Worm (Caenorhabditis elegans) whole organism, L3 larva: ENCODE results near the gene R02D5.9.

Experiments used
- ZK546.5 ChIP-seq: sonication (generic microtip); optimal IDR thresholded peaks from 2 replicates; lab custom pipeline; 2017; ENCODE audit warnings: missing biosample characterization, missing genetic modification characterization
- aly-2 ChIP-seq: fragments of 150-350 bp; optimal IDR thresholded peaks from 2 replicates; lab custom pipeline; 2014; ENCODE audit warnings: missing biosample characterization, missing genetic modification characterization
- ama-1 ChIP-seq: fragments of 150-350 bp; optimal IDR thresholded peaks from 2 replicates; lab custom pipeline; 2018
- ceh-16 ChIP-seq: sonication (generic microtip); optimal IDR thresholded peaks from 2 replicates; lab custom pipeline; 2017; ENCODE audit warnings: missing biosample characterization, missing genetic modification characterization
- ceh-82 ChIP-seq: fragments of 150-350 bp; optimal IDR thresholded peaks from 2 replicates; lab custom pipeline; 2014; ENCODE audit warnings: missing biosample characterization, missing genetic modification characterization
- daf-12 ChIP-seq: fragments of 150-350 bp; optimal IDR thresholded peaks from 2 replicates; lab custom pipeline; 2014; ENCODE audit warnings: missing biosample characterization, missing genetic modification reagents, missing genetic modification characterization
- egl-27 ChIP-seq: sonication (generic microtip); optimal IDR thresholded peaks from 4 replicates; lab custom pipeline; 2017; ENCODE audit warnings: missing biosample characterization, missing genetic modification reagents, missing genetic modification characterization
- egl-5 ChIP-seq: fragments of 150-350 bp; optimal IDR thresholded peaks from 2 replicates; lab custom pipeline; 2017; ENCODE audit warnings: missing biosample characterization, missing genetic modification reagents, missing genetic modification characterization, inconsistent platforms
- elt-2 ChIP-seq: sonication (generic microtip); optimal IDR thresholded peaks from 2 replicates; lab custom pipeline; 2016; ENCODE audit warnings: missing genetic modification reagents, mild to moderate bottlenecking, missing genetic modification characterization, missing compliant biosample characterization
- elt-3 ChIP-seq, 3 experiments: fragments of 150-350 bp in 1 of 3; sonication (generic microtip) in 2 of 3; optimal IDR thresholded peaks; 2 replicates in 2 of 3; 4 replicates in 1 of 3; lab custom pipeline; 2014 to 2017; ENCODE audit warnings: missing biosample characterization in 3 of 3, missing genetic modification characterization in 3 of 3
- eor-1 ChIP-seq, 2 experiments: fragments of 150-350 bp; optimal IDR thresholded peaks; 2 replicates each; lab custom pipeline; 2014 to 2018; ENCODE audit warnings: missing biosample characterization in 2 of 2, missing genetic modification characterization in 2 of 2
- fkh-2 ChIP-seq: fragments of 150-350 bp; optimal IDR thresholded peaks from 2 replicates; lab custom pipeline; 2014; ENCODE audit warnings: missing biosample characterization, missing genetic modification reagents, missing genetic modification characterization
- fos-1 ChIP-seq: fragments of 150-350 bp; optimal IDR thresholded peaks from 2 replicates; lab custom pipeline; 2014; ENCODE audit warnings: missing biosample characterization, missing genetic modification characterization
- hmg-11 ChIP-seq: sonication (generic microtip); optimal IDR thresholded peaks from 2 replicates; lab custom pipeline; 2016; ENCODE audit warnings: missing genetic modification characterization, missing compliant biosample characterization
- jun-1 ChIP-seq: fragments of 150-350 bp; optimal IDR thresholded peaks from 2 replicates; lab custom pipeline; 2014; ENCODE audit warnings: missing biosample characterization, missing genetic modification reagents, missing genetic modification characterization
- lin-39 ChIP-seq: fragments of 150-350 bp; optimal IDR thresholded peaks from 2 replicates; lab custom pipeline; 2018; ENCODE audit warnings: missing biosample characterization, missing genetic modification reagents, missing genetic modification characterization
- mdl-1 ChIP-seq: fragments of 150-350 bp; optimal IDR thresholded peaks from 2 replicates; lab custom pipeline; 2014; ENCODE audit warnings: missing biosample characterization, missing genetic modification characterization
- mml-1 ChIP-seq: fragments of 150-350 bp; sonication (generic microtip); optimal IDR thresholded peaks from 3 replicates; lab custom pipeline; 2014; ENCODE audit warnings: missing biosample characterization, missing genetic modification characterization
- nfya-1 ChIP-seq: sonication (generic microtip); optimal IDR thresholded peaks from 2 replicates; lab custom pipeline; 2017; ENCODE audit warnings: missing genetic modification characterization, mild to moderate bottlenecking, missing compliant biosample characterization, antibody characterized with exemption, moderate library complexity; ENCODE audit not compliant: insufficient read depth
- nhr-11 ChIP-seq: fragments of 150-350 bp; optimal IDR thresholded peaks from 2 replicates; lab custom pipeline; 2014; ENCODE audit warnings: missing biosample characterization, missing genetic modification characterization
- nhr-12 ChIP-seq: fragments of 150-350 bp; optimal IDR thresholded peaks from 2 replicates; lab custom pipeline; 2014; ENCODE audit warnings: missing biosample characterization, missing genetic modification characterization
- nhr-23 ChIP-seq: fragments of 150-350 bp; optimal IDR thresholded peaks from 2 replicates; lab custom pipeline; 2014; ENCODE audit warnings: missing biosample characterization, missing genetic modification reagents, missing genetic modification characterization
- nhr-25 ChIP-seq: sonication (generic microtip); optimal IDR thresholded peaks from 2 replicates; lab custom pipeline; 2017; ENCODE audit warnings: missing biosample characterization, missing genetic modification characterization
- nhr-43 ChIP-seq: sonication (generic microtip); optimal IDR thresholded peaks from 2 replicates; lab custom pipeline; 2016; ENCODE audit warnings: mild to moderate bottlenecking, missing genetic modification characterization, missing compliant biosample characterization; ENCODE audit not compliant: poor library complexity, severe bottlenecking
- nhr-77 ChIP-seq: fragments of 150-350 bp; optimal IDR thresholded peaks from 2 replicates; lab custom pipeline; 2014; ENCODE audit warnings: missing biosample characterization, missing genetic modification characterization
- pha-4 ChIP-seq: fragments of 150-350 bp; optimal IDR thresholded peaks from 2 replicates; lab custom pipeline; 2014; ENCODE audit warnings: missing biosample characterization, missing genetic modification reagents, missing genetic modification characterization
- pqm-1 ChIP-seq: fragments of 150-350 bp; optimal IDR thresholded peaks from 2 replicates; lab custom pipeline; 2017; ENCODE audit warnings: missing biosample characterization, missing genetic modification characterization, inconsistent platforms
- snpc-4 ChIP-seq: fragments of 150-350 bp; optimal IDR thresholded peaks from 2 replicates; lab custom pipeline; 2014; ENCODE audit warnings: missing biosample characterization, missing genetic modification characterization
- unc-39 ChIP-seq: sonication (generic microtip); optimal IDR thresholded peaks from 4 replicates; lab custom pipeline; 2017; ENCODE audit warnings: missing biosample characterization, missing genetic modification characterization
- unc-62 ChIP-seq: fragments of 150-350 bp; sonication (generic microtip); optimal IDR thresholded peaks from 4 replicates; lab custom pipeline; 2014; ENCODE audit warnings: missing biosample characterization, missing genetic modification reagents, missing genetic modification characterization
- zag-1 ChIP-seq: fragments of 150-350 bp; optimal IDR thresholded peaks from 2 replicates; lab custom pipeline; 2014; ENCODE audit warnings: missing biosample characterization, missing genetic modification characterization
- ztf-11 ChIP-seq: fragments of 150-350 bp; optimal IDR thresholded peaks from 2 replicates; lab custom pipeline; 2014; ENCODE audit warnings: missing biosample characterization, missing genetic modification characterization
- ztf-4 ChIP-seq: fragments of 150-350 bp; optimal IDR thresholded peaks from 2 replicates; lab custom pipeline; 2014; ENCODE audit warnings: missing biosample characterization, missing genetic modification characterization

The R02D5.9 gene

ce11 chrV:14476680-14477079, 34.2 kb downstream of the R02D5.9 start, which contains the start of gene clec-54:
clec-54 (plus strand) TSS chrV:14476903.
- peak; percentile 48 for TF ChIP-seq elt-2 (tag; lab: Kevin White, UChicago)
- no peak for TF ChIP-seq fkh-2 (tag; lab: Kevin White, UChicago)
- TF ChIP-seq pqm-1 (tag; lab: Kevin White, UChicago), result peak; percentile 5
- TF ChIP-seq lin-39 (tag; lab: Kevin White, UChicago), result no peak

- TF ChIP-seq nhr-25 (tag; lab: Kevin White, UChicago) (no peak), ama-1 (lab: Kevin White, UChicago) (no peak), aly-2 (tag; lab: Kevin White, UChicago) (no peak), mdl-1 (tag; lab: Kevin White, UChicago) (no peak), pqm-1 (tag; lab: Kevin White, UChicago) (peak; percentile 5), elt-2 (tag; lab: Kevin White, UChicago) (peak; percentile 38)
These were observed 36.8 kb downstream of the R02D5.9 start, which contains the start of gene clec-56 for ce11 chrV:14474099-14474498. clec-56 (plus strand) TSS chrV:14474399.

ce11 chrV:14472229-14472628, 38.7 kb downstream of the R02D5.9 start, which contains the start of gene clec-227:
clec-227 (plus strand) TSS chrV:14472529.
- TF ChIP-seq nhr-25 (tag; lab: Kevin White, UChicago), result no peak
- no peak for TF ChIP-seq unc-39
- no peak for TF ChIP-seq eor-1 (tag; optimal IDR thresholded peaks at IDR 0.05; lab: Kevin White, UChicago)
- TF ChIP-seq pha-4 (tag; lab: Kevin White, UChicago), result no peak
- no peak for TF ChIP-seq elt-2 (tag; lab: Kevin White, UChicago)
- no peak for TF ChIP-seq nfya-1 (tag; lab: Kevin White, UChicago)
- no peak for TF ChIP-seq ceh-82 (tag; lab: Kevin White, UChicago)
- no peak for TF ChIP-seq fos-1 (tag; lab: Kevin White, UChicago)
- no peak for TF ChIP-seq aly-2 (tag; lab: Kevin White, UChicago)
- no peak for TF ChIP-seq elt-3 (tag; optimal IDR thresholded peaks at IDR 0.05; lab: Kevin White, UChicago)
- no peak for TF ChIP-seq egl-27 (tag; lab: Kevin White, UChicago)
- TF ChIP-seq nhr-43 (tag; lab: Kevin White, UChicago), result no peak
- TF ChIP-seq ztf-11 (tag; lab: Kevin White, UChicago), result no peak
- no peak for TF ChIP-seq ama-1 (lab: Kevin White, UChicago)
- TF ChIP-seq zag-1 (tag; lab: Kevin White, UChicago), result no peak
- TF ChIP-seq ceh-16 (tag; lab: Kevin White, UChicago), result no peak
- no peak for TF ChIP-seq ztf-4 (tag; lab: Kevin White, UChicago)
- no peak for TF ChIP-seq hmg-11
- TF ChIP-seq, all 47 proteins: peak for 0

ce11 chrV:14468931-14469330, 42.0 kb downstream of the R02D5.9 start, which contains the start of gene clec-57:
clec-57 (plus strand) TSS chrV:14469231.
- no peak for TF ChIP-seq elt-2 (tag; lab: Kevin White, UChicago)
- no peak for TF ChIP-seq nhr-12 (tag; lab: Kevin White, UChicago)
- no peak for TF ChIP-seq pqm-1 (tag; lab: Kevin White, UChicago)
- TF ChIP-seq ZK546.5 (tag; lab: Kevin White, UChicago), result no peak
- no peak for TF ChIP-seq mdl-1 (tag; lab: Kevin White, UChicago)
- no peak for TF ChIP-seq aly-2 (tag; lab: Kevin White, UChicago)
- no peak for TF ChIP-seq unc-62 (GFP tag; lab: Kevin White, UChicago)
- TF ChIP-seq nhr-23 (tag; lab: Kevin White, UChicago), result no peak
- TF ChIP-seq daf-12 (tag; lab: Kevin White, UChicago), result no peak
- no peak for TF ChIP-seq egl-5
- no peak for TF ChIP-seq mml-1 (tag; lab: Kevin White, UChicago)
- no peak for TF ChIP-seq snpc-4
- TF ChIP-seq unc-39, result no peak
- no peak for TF ChIP-seq zag-1 (tag; lab: Kevin White, UChicago)
- TF ChIP-seq ceh-82 (tag; lab: Kevin White, UChicago), result no peak
- TF ChIP-seq pha-4 (tag; lab: Kevin White, UChicago), result no peak
- TF ChIP-seq ceh-16 (tag; lab: Kevin White, UChicago), result no peak
- no peak for TF ChIP-seq nhr-77 (tag; lab: Kevin White, UChicago)
- no peak for TF ChIP-seq jun-1 (tag; lab: Kevin White, UChicago)
- no peak for TF ChIP-seq nhr-11 (tag; lab: Kevin White, UChicago)
